Worm (Caenorhabditis elegans) whole organism, L3 larva: Measurements from ENCODE around the gene ama-1.

Source experiments
- R02D3.7 ChIP-seq: fragments of 150-350 bp; optimal IDR thresholded peaks from 2 replicates; lab custom pipeline; 2014; ENCODE audit warnings: missing biosample characterization, missing genetic modification characterization
- ZK546.5 ChIP-seq: sonication (generic microtip); optimal IDR thresholded peaks from 2 replicates; lab custom pipeline; 2017; ENCODE audit warnings: missing biosample characterization, missing genetic modification characterization
- aly-2 ChIP-seq: fragments of 150-350 bp; optimal IDR thresholded peaks from 2 replicates; lab custom pipeline; 2014; ENCODE audit warnings: missing biosample characterization, missing genetic modification characterization
- ama-1 ChIP-seq: fragments of 150-350 bp; optimal IDR thresholded peaks from 2 replicates; lab custom pipeline; 2018
- ceh-16 ChIP-seq: sonication (generic microtip); optimal IDR thresholded peaks from 2 replicates; lab custom pipeline; 2017; ENCODE audit warnings: missing biosample characterization, missing genetic modification characterization
- ceh-28 ChIP-seq: fragments of 150-350 bp; optimal IDR thresholded peaks from 2 replicates; lab custom pipeline; 2014; ENCODE audit warnings: missing biosample characterization, missing genetic modification reagents, missing genetic modification characterization
- ceh-82 ChIP-seq: fragments of 150-350 bp; optimal IDR thresholded peaks from 2 replicates; lab custom pipeline; 2014; ENCODE audit warnings: missing biosample characterization, missing genetic modification characterization
- ceh-9 ChIP-seq: sonication (generic microtip); optimal IDR thresholded peaks from 2 replicates; lab custom pipeline; 2018; ENCODE audit warnings: missing biosample characterization, missing genetic modification characterization
- daf-12 ChIP-seq: fragments of 150-350 bp; optimal IDR thresholded peaks from 2 replicates; lab custom pipeline; 2014; ENCODE audit warnings: missing biosample characterization, missing genetic modification reagents, missing genetic modification characterization
- egl-27 ChIP-seq: sonication (generic microtip); optimal IDR thresholded peaks from 4 replicates; lab custom pipeline; 2017; ENCODE audit warnings: missing biosample characterization, missing genetic modification reagents, missing genetic modification characterization
- egl-5 ChIP-seq: fragments of 150-350 bp; optimal IDR thresholded peaks from 2 replicates; lab custom pipeline; 2017; ENCODE audit warnings: missing biosample characterization, missing genetic modification reagents, missing genetic modification characterization, inconsistent platforms
- elt-1 ChIP-seq: fragments of 150-350 bp; optimal IDR thresholded peaks from 2 replicates; lab custom pipeline; 2014; ENCODE audit warnings: missing biosample characterization, missing genetic modification characterization
- elt-2 ChIP-seq: sonication (generic microtip); optimal IDR thresholded peaks from 2 replicates; lab custom pipeline; 2016; ENCODE audit warnings: missing genetic modification reagents, mild to moderate bottlenecking, missing genetic modification characterization, missing compliant biosample characterization
- elt-3 ChIP-seq, 3 experiments: fragments of 150-350 bp in 1 of 3; sonication (generic microtip) in 2 of 3; optimal IDR thresholded peaks; 2 replicates in 2 of 3; 4 replicates in 1 of 3; lab custom pipeline; 2014 to 2017; ENCODE audit warnings: missing biosample characterization in 3 of 3, missing genetic modification characterization in 3 of 3
- eor-1 ChIP-seq, 2 experiments: fragments of 150-350 bp; optimal IDR thresholded peaks; 2 replicates each; lab custom pipeline; 2014 to 2018; ENCODE audit warnings: missing biosample characterization in 2 of 2, missing genetic modification characterization in 2 of 2
- fkh-10 ChIP-seq: sonication (generic microtip); optimal IDR thresholded peaks from 2 replicates; lab custom pipeline; 2017; ENCODE audit warnings: missing biosample characterization, missing genetic modification reagents, missing genetic modification characterization
- fkh-2 ChIP-seq: fragments of 150-350 bp; optimal IDR thresholded peaks from 2 replicates; lab custom pipeline; 2014; ENCODE audit warnings: missing biosample characterization, missing genetic modification reagents, missing genetic modification characterization
- fos-1 ChIP-seq: fragments of 150-350 bp; optimal IDR thresholded peaks from 2 replicates; lab custom pipeline; 2014; ENCODE audit warnings: missing biosample characterization, missing genetic modification characterization
- hmg-11 ChIP-seq: sonication (generic microtip); optimal IDR thresholded peaks from 2 replicates; lab custom pipeline; 2016; ENCODE audit warnings: missing genetic modification characterization, missing compliant biosample characterization
- jun-1 ChIP-seq: fragments of 150-350 bp; optimal IDR thresholded peaks from 2 replicates; lab custom pipeline; 2014; ENCODE audit warnings: missing biosample characterization, missing genetic modification reagents, missing genetic modification characterization
- lin-15B ChIP-seq: fragments of 150-350 bp; optimal IDR thresholded peaks from 2 replicates; lab custom pipeline; 2014; ENCODE audit warnings: missing biosample characterization, missing genetic modification characterization
- lin-39 ChIP-seq: fragments of 150-350 bp; optimal IDR thresholded peaks from 2 replicates; lab custom pipeline; 2018; ENCODE audit warnings: missing biosample characterization, missing genetic modification reagents, missing genetic modification characterization
- lsy-12 ChIP-seq: sonication (generic microtip); optimal IDR thresholded peaks from 2 replicates; lab custom pipeline; 2016; ENCODE audit warnings: mild to moderate bottlenecking, missing genetic modification characterization, missing compliant biosample characterization
- mdl-1 ChIP-seq: fragments of 150-350 bp; optimal IDR thresholded peaks from 2 replicates; lab custom pipeline; 2014; ENCODE audit warnings: missing biosample characterization, missing genetic modification characterization
- mml-1 ChIP-seq: fragments of 150-350 bp; sonication (generic microtip); optimal IDR thresholded peaks from 3 replicates; lab custom pipeline; 2014; ENCODE audit warnings: missing biosample characterization, missing genetic modification characterization
- nfya-1 ChIP-seq: sonication (generic microtip); optimal IDR thresholded peaks from 2 replicates; lab custom pipeline; 2017; ENCODE audit warnings: missing genetic modification characterization, mild to moderate bottlenecking, missing compliant biosample characterization, antibody characterized with exemption, moderate library complexity; ENCODE audit not compliant: insufficient read depth
- nhr-11 ChIP-seq: fragments of 150-350 bp; optimal IDR thresholded peaks from 2 replicates; lab custom pipeline; 2014; ENCODE audit warnings: missing biosample characterization, missing genetic modification characterization
- nhr-12 ChIP-seq: fragments of 150-350 bp; optimal IDR thresholded peaks from 2 replicates; lab custom pipeline; 2014; ENCODE audit warnings: missing biosample characterization, missing genetic modification characterization
- nhr-23 ChIP-seq: fragments of 150-350 bp; optimal IDR thresholded peaks from 2 replicates; lab custom pipeline; 2014; ENCODE audit warnings: missing biosample characterization, missing genetic modification reagents, missing genetic modification characterization
- nhr-237 ChIP-seq: fragments of 150-350 bp; optimal IDR thresholded peaks from 2 replicates; lab custom pipeline; 2014; ENCODE audit warnings: missing biosample characterization, missing genetic modification characterization
- nhr-25 ChIP-seq: sonication (generic microtip); optimal IDR thresholded peaks from 2 replicates; lab custom pipeline; 2017; ENCODE audit warnings: missing biosample characterization, missing genetic modification characterization
- nhr-28 ChIP-seq: fragments of 150-350 bp; optimal IDR thresholded peaks from 2 replicates; lab custom pipeline; 2014; ENCODE audit warnings: missing biosample characterization, missing genetic modification characterization
- nhr-43 ChIP-seq: sonication (generic microtip); optimal IDR thresholded peaks from 2 replicates; lab custom pipeline; 2016; ENCODE audit warnings: mild to moderate bottlenecking, missing genetic modification characterization, missing compliant biosample characterization; ENCODE audit not compliant: poor library complexity, severe bottlenecking
- nhr-67 ChIP-seq: fragments of 150-350 bp; optimal IDR thresholded peaks from 2 replicates; lab custom pipeline; 2014; ENCODE audit warnings: missing biosample characterization, missing genetic modification characterization
- nhr-76 ChIP-seq: fragments of 150-350 bp; sonication (generic microtip); optimal IDR thresholded peaks from 5 replicates; lab custom pipeline; 2014; ENCODE audit warnings: missing biosample characterization, missing genetic modification characterization
- nhr-77 ChIP-seq: fragments of 150-350 bp; optimal IDR thresholded peaks from 2 replicates; lab custom pipeline; 2014; ENCODE audit warnings: missing biosample characterization, missing genetic modification characterization
- pha-4 ChIP-seq: fragments of 150-350 bp; optimal IDR thresholded peaks from 2 replicates; lab custom pipeline; 2014; ENCODE audit warnings: missing biosample characterization, missing genetic modification reagents, missing genetic modification characterization
- pqm-1 ChIP-seq: fragments of 150-350 bp; optimal IDR thresholded peaks from 2 replicates; lab custom pipeline; 2017; ENCODE audit warnings: missing biosample characterization, missing genetic modification characterization, inconsistent platforms
- sea-2 ChIP-seq: fragments of 150-350 bp; sonication (generic microtip); optimal IDR thresholded peaks from 4 replicates; lab custom pipeline; 2014; ENCODE audit warnings: missing biosample characterization, missing genetic modification reagents, missing genetic modification characterization
- skn-1 ChIP-seq: fragments of 150-350 bp; optimal IDR thresholded peaks from 2 replicates; lab custom pipeline; 2014; ENCODE audit warnings: missing biosample characterization, missing genetic modification characterization
- snpc-4 ChIP-seq: fragments of 150-350 bp; optimal IDR thresholded peaks from 2 replicates; lab custom pipeline; 2014; ENCODE audit warnings: missing biosample characterization, missing genetic modification characterization
- tbx-2 ChIP-seq: sonication (generic microtip); optimal IDR thresholded peaks from 2 replicates; lab custom pipeline; 2016; ENCODE audit warnings: mild to moderate bottlenecking, missing genetic modification characterization, missing compliant biosample characterization
- unc-39 ChIP-seq: sonication (generic microtip); optimal IDR thresholded peaks from 4 replicates; lab custom pipeline; 2017; ENCODE audit warnings: missing biosample characterization, missing genetic modification characterization
- unc-62 ChIP-seq: fragments of 150-350 bp; sonication (generic microtip); optimal IDR thresholded peaks from 4 replicates; lab custom pipeline; 2014; ENCODE audit warnings: missing biosample characterization, missing genetic modification reagents, missing genetic modification characterization
- zag-1 ChIP-seq: fragments of 150-350 bp; optimal IDR thresholded peaks from 2 replicates; lab custom pipeline; 2014; ENCODE audit warnings: missing biosample characterization, missing genetic modification characterization
- ztf-11 ChIP-seq: fragments of 150-350 bp; optimal IDR thresholded peaks from 2 replicates; lab custom pipeline; 2014; ENCODE audit warnings: missing biosample characterization, missing genetic modification characterization
- ztf-4 ChIP-seq: fragments of 150-350 bp; optimal IDR thresholded peaks from 2 replicates; lab custom pipeline; 2014; ENCODE audit warnings: missing biosample characterization, missing genetic modification characterization

The ama-1 gene

DNA sequence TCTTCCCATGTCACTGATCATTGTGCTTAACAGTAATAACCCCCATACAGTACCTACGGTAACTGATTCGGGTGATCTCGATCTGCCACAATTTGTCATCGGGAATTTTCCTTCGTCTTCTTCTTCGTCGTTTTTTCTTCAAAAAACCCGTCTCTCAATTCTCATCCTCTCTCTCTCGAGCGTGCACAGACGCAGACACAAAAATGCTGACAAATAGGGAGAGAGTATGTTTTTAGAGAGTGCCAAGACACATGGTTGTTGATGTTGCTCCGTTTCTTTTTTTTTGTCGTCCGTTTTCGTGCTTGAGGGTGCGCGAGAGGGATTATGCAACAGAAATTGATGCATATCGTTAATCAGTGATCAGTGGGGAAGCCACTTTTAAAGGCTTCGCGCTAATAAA lies 32.5 kb upstream of the ama-1 start:
- TF ChIP-seq egl-5 (tag; lab: Kevin White, UChicago) = peak; percentile 34
- TF ChIP-seq lin-15B = peak; percentile 48
- no peak for TF ChIP-seq ceh-28
- TF ChIP-seq egl-27 = no peak
- no peak for TF ChIP-seq fos-1 (tag; lab: Kevin White, UChicago)
- TF ChIP-seq nhr-25 (tag; lab: Kevin White, UChicago) = peak; percentile 36
- no peak for TF ChIP-seq elt-1
- no peak for TF ChIP-seq nhr-67
- peak; percentile 11 for TF ChIP-seq lsy-12 (tag; lab: Kevin White, UChicago)
- TF ChIP-seq nhr-12 (tag; lab: Kevin White, UChicago) = no peak
- no peak for TF ChIP-seq nhr-11 (tag; lab: Kevin White, UChicago)
- TF ChIP-seq hmg-11 (tag; lab: Kevin White, UChicago) = peak; percentile 78
- peak; percentile 30 for TF ChIP-seq nhr-23 (tag; lab: Kevin White, UChicago)
- TF ChIP-seq aly-2 (tag; lab: Kevin White, UChicago) = no peak
- no peak for TF ChIP-seq tbx-2
- TF ChIP-seq nfya-1 (tag; lab: Kevin White, UChicago) = peak; percentile 87
- no peak for TF ChIP-seq unc-39
- TF ChIP-seq skn-1 (tag; lab: Kevin White, UChicago) = peak; percentile 100
- peak in 1 of 3 experiments; percentile 2 for TF ChIP-seq elt-3 (tag; optimal IDR thresholded peaks at IDR 0.05; lab: Kevin White, UChicago)
- no peak for TF ChIP-seq nhr-28 (tag; lab: Kevin White, UChicago)
- no peak for TF ChIP-seq ceh-16 (tag; lab: Kevin White, UChicago)
- no peak for TF ChIP-seq fkh-2 (tag; lab: Kevin White, UChicago)
- peak; percentile 86 for TF ChIP-seq ama-1 (lab: Kevin White, UChicago)
- no peak for TF ChIP-seq unc-62 (GFP tag; lab: Kevin White, UChicago)
- TF ChIP-seq sea-2 (GFP tag; lab: Kevin White, UChicago) = no peak
- TF ChIP-seq nhr-77 (tag; lab: Kevin White, UChicago) = no peak
- no peak for TF ChIP-seq eor-1 (tag; optimal IDR thresholded peaks at IDR 0.05; lab: Kevin White, UChicago)
- TF ChIP-seq zag-1 = no peak
- no peak for TF ChIP-seq ZK546.5
- TF ChIP-seq nhr-237 (tag; lab: Kevin White, UChicago) = no peak
- TF ChIP-seq ztf-11 (tag; lab: Kevin White, UChicago) = no peak
- peak; percentile 38 for TF ChIP-seq snpc-4 (tag; lab: Kevin White, UChicago)
- no peak for TF ChIP-seq daf-12
- no peak for TF ChIP-seq mml-1
- peak; percentile 57 for TF ChIP-seq jun-1 (tag; lab: Kevin White, UChicago)
- peak; percentile 86 for TF ChIP-seq pha-4 (tag; lab: Kevin White, UChicago)
- no peak for TF ChIP-seq fkh-10 (GFP tag; lab: Kevin White, UChicago)
- no peak for TF ChIP-seq ceh-9 (tag; lab: Kevin White, UChicago)
- no peak for TF ChIP-seq ztf-4 (tag; lab: Kevin White, UChicago)
- peak; percentile 47 for TF ChIP-seq R02D3.7 (tag; lab: Kevin White, UChicago)
- TF ChIP-seq nhr-76 (tag; lab: Kevin White, UChicago) = no peak
- peak; percentile 25 for TF ChIP-seq pqm-1 (tag; lab: Kevin White, UChicago)
- peak; percentile 78 for TF ChIP-seq nhr-43
- peak; percentile 71 for TF ChIP-seq lin-39 (tag; lab: Kevin White, UChicago)
- peak; percentile 40 for TF ChIP-seq elt-2 (tag; lab: Kevin White, UChicago)
- TF ChIP-seq mdl-1 (tag; lab: Kevin White, UChicago) = peak; percentile 42
- no peak for TF ChIP-seq ceh-82 (tag; lab: Kevin White, UChicago)
